Worm (Caenorhabditis elegans) whole organism, mixed stage, embryonic: Measurements from ENCODE around the gene C49F8.15.

Experiments used
- M03D4.4 ChIP-seq: sonication (generic microtip); optimal IDR thresholded peaks from 2 replicates; lab custom pipeline; 2017; ENCODE audit warnings: mild to moderate bottlenecking, missing genetic modification characterization, missing compliant biosample characterization
- bed-3 ChIP-seq: fragments of 200-800 bp; sonication (Bioruptor generic); optimal IDR thresholded peaks from 3 replicates; lab custom pipeline; 2018; ENCODE audit warnings: mild to moderate bottlenecking, missing genetic modification characterization, moderate library complexity, missing compliant biosample characterization
- blmp-1 ChIP-seq: fragments of 150-350 bp; optimal IDR thresholded peaks from 2 replicates; lab custom pipeline; 2014; ENCODE audit warnings: missing biosample characterization, missing genetic modification characterization
- ceh-39 ChIP-seq: fragments of 150-350 bp; optimal IDR thresholded peaks from 2 replicates; lab custom pipeline; 2014; ENCODE audit warnings: missing biosample characterization, missing genetic modification characterization
- ceh-43 ChIP-seq: fragments of 200-800 bp; sonication (Bioruptor generic); optimal IDR thresholded peaks from 2 replicates; lab custom pipeline; 2018; ENCODE audit warnings: mild to moderate bottlenecking, missing genetic modification characterization, moderate library complexity, missing compliant biosample characterization
- ceh-83 ChIP-seq: fragments of 200-800 bp; sonication (Bioruptor generic); optimal IDR thresholded peaks from 2 replicates; lab custom pipeline; 2018; ENCODE audit warnings: mild to moderate bottlenecking, missing genetic modification characterization, missing compliant biosample characterization
- cnd-1 ChIP-seq: fragments of 200-800 bp; sonication (Bioruptor generic); optimal IDR thresholded peaks from 2 replicates; lab custom pipeline; 2018; ENCODE audit warnings: mild to moderate bottlenecking, missing genetic modification characterization, missing compliant biosample characterization
- elt-1 ChIP-seq: sonication (generic microtip); optimal IDR thresholded peaks from 2 replicates; lab custom pipeline; 2017; ENCODE audit warnings: missing genetic modification characterization, mild to moderate bottlenecking, missing compliant biosample characterization, antibody characterized with exemption, moderate library complexity, borderline replicate concordance; ENCODE audit not compliant: insufficient read depth
- elt-3 ChIP-seq: fragments of 150-350 bp; optimal IDR thresholded peaks from 2 replicates; lab custom pipeline; 2014; ENCODE audit warnings: missing biosample characterization, missing genetic modification characterization
- flh-1 ChIP-seq: fragments of 200-800 bp; sonication (Bioruptor generic); optimal IDR thresholded peaks from 2 replicates; lab custom pipeline; 2018; ENCODE audit warnings: mild to moderate bottlenecking, missing genetic modification characterization, moderate library complexity, missing compliant biosample characterization
- ham-2 ChIP-seq: fragments of 200-800 bp; sonication (Bioruptor generic); optimal IDR thresholded peaks from 2 replicates; lab custom pipeline; 2018; ENCODE audit warnings: mild to moderate bottlenecking, missing genetic modification characterization, missing compliant biosample characterization
- hlh-1 ChIP-seq: fragments of 150-350 bp; optimal IDR thresholded peaks from 2 replicates; lab custom pipeline; 2014; ENCODE audit warnings: missing biosample characterization, missing genetic modification reagents, missing genetic modification characterization
- lin-13 ChIP-seq: fragments of 150-350 bp; optimal IDR thresholded peaks from 2 replicates; lab custom pipeline; 2014; ENCODE audit warnings: missing biosample characterization, missing genetic modification characterization
- mab-5 ChIP-seq: fragments of 150-350 bp; optimal IDR thresholded peaks from 2 replicates; lab custom pipeline; 2014; ENCODE audit warnings: missing biosample characterization, missing genetic modification characterization
- mep-1 ChIP-seq: fragments of 150-350 bp; optimal IDR thresholded peaks from 2 replicates; lab custom pipeline; 2017; ENCODE audit warnings: missing biosample characterization, missing genetic modification reagents, missing genetic modification characterization, inconsistent platforms
- mls-2 ChIP-seq: sonication (generic microtip); optimal IDR thresholded peaks from 2 replicates; lab custom pipeline; 2016; ENCODE audit warnings: mild to moderate bottlenecking, missing genetic modification characterization, moderate library complexity, missing compliant biosample characterization
- nhr-12 ChIP-seq: fragments of 150-350 bp; optimal IDR thresholded peaks from 2 replicates; lab custom pipeline; 2014; ENCODE audit warnings: missing biosample characterization, missing genetic modification characterization
- nhr-2 ChIP-seq: fragments of 150-350 bp; optimal IDR thresholded peaks from 2 replicates; lab custom pipeline; 2014; ENCODE audit warnings: missing biosample characterization, missing genetic modification characterization
- nhr-28 ChIP-seq: fragments of 150-350 bp; optimal IDR thresholded peaks from 2 replicates; lab custom pipeline; 2014; ENCODE audit warnings: missing biosample characterization, missing genetic modification characterization
- nhr-76 ChIP-seq: sonication (generic microtip); optimal IDR thresholded peaks from 2 replicates; lab custom pipeline; 2017; ENCODE audit warnings: missing biosample characterization, missing genetic modification characterization
- sem-2 ChIP-seq: fragments of 200-800 bp; sonication (Bioruptor generic); optimal IDR thresholded peaks from 2 replicates; lab custom pipeline; 2018; ENCODE audit warnings: mild to moderate bottlenecking, missing genetic modification characterization, missing compliant biosample characterization
- snpc-4 ChIP-seq: fragments of 150-350 bp; optimal IDR thresholded peaks from 2 replicates; lab custom pipeline; 2014; ENCODE audit warnings: missing biosample characterization, missing genetic modification characterization
- sptf-1 ChIP-seq: sonication (generic microtip); optimal IDR thresholded peaks from 2 replicates; lab custom pipeline; 2017; ENCODE audit warnings: mild to moderate bottlenecking, missing genetic modification characterization, moderate library complexity, missing compliant biosample characterization
- tbx-8 ChIP-seq: fragments of 200-800 bp; sonication (Bioruptor generic); optimal IDR thresholded peaks from 2 replicates; lab custom pipeline; 2018; ENCODE audit warnings: mild to moderate bottlenecking, missing genetic modification characterization, moderate library complexity, missing compliant biosample characterization
- unc-120 ChIP-seq: sonication (generic microtip); optimal IDR thresholded peaks from 2 replicates; lab custom pipeline; 2017; ENCODE audit warnings: missing genetic modification characterization, missing compliant biosample characterization; ENCODE audit not compliant: poor library complexity, severe bottlenecking
- unc-39 ChIP-seq: fragments of 150-350 bp; optimal IDR thresholded peaks from 2 replicates; lab custom pipeline; 2014; ENCODE audit warnings: missing biosample characterization, missing genetic modification characterization
- unc-62 ChIP-seq: fragments of 150-350 bp; optimal IDR thresholded peaks from 2 replicates; lab custom pipeline; 2014; ENCODE audit warnings: missing biosample characterization, missing genetic modification reagents, missing genetic modification characterization
- ztf-11 ChIP-seq: fragments of 150-350 bp; optimal IDR thresholded peaks from 2 replicates; lab custom pipeline; 2014; ENCODE audit warnings: missing biosample characterization, missing genetic modification characterization

C49F8.15 gene

ce11 chrX:13318316-13318715 is 44.1 kb downstream of the C49F8.15 start:
- TF ChIP-seq hlh-1 (peak; percentile 16), tbx-8 (GFP tag; lab: Kevin White, UChicago) (no peak), lin-13 (tag; lab: Kevin White, UChicago) (no peak), ztf-11 (tag; lab: Kevin White, UChicago) (no peak)

- no peak for TF ChIP-seq ham-2
- peak; percentile 80 for TF ChIP-seq hlh-1
These were observed 44.9 kb downstream of the C49F8.15 start for ce11 chrX:13317532-13317931.

- TF ChIP-seq hlh-1, result no peak
- no peak for TF ChIP-seq nhr-76
- no peak for TF ChIP-seq cnd-1 (tag; lab: Kevin White, UChicago)
- TF ChIP-seq ceh-43 (GFP tag; lab: Kevin White, UChicago), result no peak
- TF ChIP-seq mls-2 (tag; lab: Kevin White, UChicago), result no peak
- no peak for TF ChIP-seq elt-1 (tag; lab: Kevin White, UChicago)
- no peak for TF ChIP-seq unc-120 (tag; lab: Kevin White, UChicago)
- TF ChIP-seq tbx-8 (GFP tag; lab: Kevin White, UChicago), result no peak
- TF ChIP-seq ztf-11 (tag; lab: Kevin White, UChicago), result no peak
- no peak for TF ChIP-seq unc-39 (tag; lab: Kevin White, UChicago)
- TF ChIP-seq lin-13 (tag; lab: Kevin White, UChicago), result no peak
- TF ChIP-seq unc-62, result no peak
- no peak for TF ChIP-seq nhr-12
- TF ChIP-seq nhr-2, result no peak
- no peak for TF ChIP-seq sem-2
- TF ChIP-seq bed-3, result no peak
- TF ChIP-seq M03D4.4 (tag; lab: Kevin White, UChicago), result no peak
- TF ChIP-seq, all 35 proteins: peak for 0
These were observed 47.3 kb downstream of the C49F8.15 start for ce11 chrX:13315093-13315492.

ce11 chrX:13311641-13312423 is 50.6 kb downstream of the C49F8.15 start, which contains the start of gene F46G10.1:
Gene F46G10.1 (minus strand): TSS chrX:13311755.
- no peak for TF ChIP-seq mls-2 (tag; lab: Kevin White, UChicago)
- no peak for TF ChIP-seq unc-39 (tag; lab: Kevin White, UChicago)
- no peak for TF ChIP-seq elt-3 (tag; lab: Kevin White, UChicago)
- TF ChIP-seq flh-1 (GFP tag; lab: Kevin White, UChicago), result no peak
- no peak for TF ChIP-seq nhr-76
- no peak for TF ChIP-seq sptf-1 (tag; lab: Kevin White, UChicago)
- no peak for TF ChIP-seq bed-3
- TF ChIP-seq mep-1 (tag; lab: Kevin White, UChicago), result no peak
- TF ChIP-seq unc-120 (tag; lab: Kevin White, UChicago), result no peak
- TF ChIP-seq ceh-43 (GFP tag; lab: Kevin White, UChicago), result no peak
- no peak for TF ChIP-seq ceh-39 (tag; lab: Kevin White, UChicago)
- TF ChIP-seq ceh-83, result no peak
- TF ChIP-seq blmp-1 (tag; lab: Kevin White, UChicago), result no peak
- no peak for TF ChIP-seq mab-5 (tag; lab: Kevin White, UChicago)
- TF ChIP-seq nhr-28 (tag; lab: Kevin White, UChicago), result no peak
- TF ChIP-seq ztf-11 (tag; lab: Kevin White, UChicago), result no peak
- no peak for TF ChIP-seq snpc-4 (tag; lab: Kevin White, UChicago)
- TF ChIP-seq M03D4.4 (tag; lab: Kevin White, UChicago), result no peak
- TF ChIP-seq sem-2, result no peak
